Worm (Caenorhabditis elegans): ENCODE data around the gene Y37E11B.10.

Gene Y37E11B.10

DNA sequence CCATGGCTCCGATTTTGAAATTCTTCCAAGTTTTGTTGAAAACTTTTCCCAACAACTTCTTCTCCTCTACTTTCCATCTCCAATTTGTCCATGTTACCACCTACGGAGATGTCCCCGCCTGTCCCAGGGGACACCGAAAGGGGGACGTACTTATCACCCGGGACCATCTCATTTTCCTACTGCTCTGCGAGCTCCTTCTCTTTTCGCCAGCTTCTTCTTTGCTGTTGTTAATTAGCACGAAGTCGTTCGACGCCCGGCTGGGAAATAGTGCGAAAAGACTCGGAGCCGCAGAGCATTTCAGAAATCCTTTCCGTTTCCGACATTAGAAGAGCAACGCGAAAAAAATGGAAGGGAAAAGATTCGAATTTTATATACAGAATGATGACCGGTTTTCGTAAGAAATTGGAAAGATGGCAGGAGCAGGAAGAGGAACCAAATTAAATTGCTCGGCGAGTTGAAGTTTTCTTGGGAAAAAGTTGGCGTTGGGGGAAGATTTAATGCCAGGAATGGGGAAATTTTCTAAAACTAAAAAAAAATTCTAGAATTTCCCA is 15.6 kb upstream of the Y37E11B.10 start:
- TF ChIP-seq aha-1 (tag): peak; percentile 67
- TF ChIP-seq ceh-32 (tag; optimal IDR thresholded peaks at IDR 0.05; ENCODE audit: poor library complexity): no peak
- 0 out of 2 replicates have a peak, but pooled peaks have one; percentile 23 for TF ChIP-seq egl-43 (GFP tag; IDR thresholded peaks at IDR 0.05)
- TF ChIP-seq unc-62 (GFP tag; optimal IDR thresholded peaks at IDR 0.05 in 1 of 2): peak in 1 of 2 experiments; percentile 57
- TF ChIP-seq unc-62 (tag; optimal IDR thresholded peaks at IDR 0.05): no peak
- peak; percentile 9; the same call in 1 of the 2 replicates for TF ChIP-seq ctbp-1 (GFP tag; IDR thresholded peaks at IDR 0.05)
- TF ChIP-seq lir-3 (tag; optimal IDR thresholded peaks at IDR 0.05): no peak
- TF ChIP-seq nhr-28 (tag; optimal IDR thresholded peaks at IDR 0.05): no peak

DNA sequence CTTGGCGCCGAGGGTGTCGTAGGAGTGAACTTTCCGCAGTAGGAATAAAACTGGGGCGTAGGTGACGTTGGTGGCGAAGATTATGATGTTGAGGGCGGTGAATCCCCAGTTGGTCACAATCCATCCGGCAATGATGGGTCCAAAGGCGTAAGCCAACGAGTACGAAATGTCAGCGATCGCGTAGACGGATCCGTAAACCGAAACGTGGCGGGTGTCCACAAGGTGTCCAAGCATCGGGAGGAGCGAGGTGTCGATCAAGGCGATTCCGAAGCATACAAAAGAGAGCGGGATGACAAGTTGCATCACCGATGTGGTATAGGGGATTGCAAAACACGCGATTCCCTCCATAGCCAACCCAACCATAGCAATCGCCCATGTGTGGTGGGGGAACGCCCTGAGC is 12.5 kb upstream of the Y37E11B.10 start:
- TF ChIP-seq nhr-10 (tag; optimal IDR thresholded peaks at IDR 0.05) (no peak), nhr-41 (GFP tag; IDR thresholded peaks at IDR 0.05) (no peak), spr-3 (GFP tag; optimal IDR thresholded peaks at IDR 0.05) (no peak), madf-5 (GFP tag; IDR thresholded peaks at IDR 0.05) (no peak), lin-38 (GFP tag; IDR thresholded peaks at IDR 0.05) (no peak), hif-1 (tag; optimal IDR thresholded peaks at IDR 0.05) (no peak), T26A8.4 (GFP tag; IDR thresholded peaks at IDR 0.05) (no peak), ceh-28 (tag; optimal IDR thresholded peaks at IDR 0.05) (no peak), nhr-48 (tag; optimal IDR thresholded peaks at IDR 0.05) (no peak), egl-43 (GFP tag; IDR thresholded peaks at IDR 0.05) (no peak), madf-9 (GFP tag; conservative IDR thresholded peaks at IDR 0.05) (no peak), snpc-4 (tag; optimal IDR thresholded peaks at IDR 0.05) (no peak), nhr-25 (tag; optimal IDR thresholded peaks at IDR 0.05; ENCODE audit: borderline replicate concordance, insufficient read depth) (no peak), daf-19 (GFP tag; conservative IDR thresholded peaks at IDR 0.05) (no peak), mdl-1 (tag; optimal IDR thresholded peaks at IDR 0.05) (no peak), ztf-11 (tag; optimal IDR thresholded peaks at IDR 0.05) (no peak), F49E8.2 (tag; optimal IDR thresholded peaks at IDR 0.05; ENCODE audit: borderline replicate concordance) (no peak), ZK337.2 (GFP tag; IDR thresholded peaks at IDR 0.05) (no peak), R02D3.7 (tag; optimal IDR thresholded peaks at IDR 0.05) (no peak), aly-2 (tag; optimal IDR thresholded peaks at IDR 0.05) (no peak)

DNA sequence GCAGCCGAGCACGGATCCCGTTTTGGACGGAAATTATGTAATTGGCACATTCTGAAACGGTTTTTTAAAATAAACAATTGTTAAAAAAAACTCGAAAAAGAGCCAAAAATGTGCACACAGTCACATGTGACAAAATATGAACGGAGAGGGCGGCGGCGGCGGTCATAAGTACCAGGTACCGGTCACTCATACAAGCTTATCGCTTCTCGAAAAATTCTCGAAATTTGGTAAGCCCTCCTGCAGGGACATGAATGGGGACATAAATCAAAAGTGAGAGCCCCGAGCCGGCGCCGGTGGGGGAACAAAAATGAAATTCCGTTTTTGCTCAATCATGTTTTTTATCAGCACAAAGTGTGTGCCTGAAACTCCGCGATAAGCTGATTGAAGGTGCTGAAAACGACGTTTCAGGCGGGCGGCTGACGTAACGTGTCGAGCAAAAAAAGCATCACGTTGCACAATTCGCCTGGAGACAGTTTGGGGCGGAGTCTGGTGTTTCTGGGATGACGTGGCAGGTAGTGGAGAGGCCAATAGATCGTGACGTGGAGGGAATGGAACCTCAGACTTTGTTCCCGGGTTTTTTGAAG is 6.8 kb upstream of the Y37E11B.10 start, which contains the start of gene ltah-1.2:
Gene ltah-1.2, minus strand, starts transcription at position 51 of the 584 bp plus-strand sequence.
- TF ChIP-seq lir-3 (tag; optimal IDR thresholded peaks at IDR 0.05) (no peak), aly-2 (tag; optimal IDR thresholded peaks at IDR 0.05) (no peak), nhr-77 (tag; optimal IDR thresholded peaks at IDR 0.05) (peak; percentile 5), ces-1 (GFP tag; optimal IDR thresholded peaks at IDR 0.05) (no peak), nhr-42 (GFP tag; IDR thresholded peaks at IDR 0.05) (no peak), F49E8.2 (tag; optimal IDR thresholded peaks at IDR 0.05; ENCODE audit: borderline replicate concordance) (no peak), zfp-2 (tag; optimal IDR thresholded peaks at IDR 0.05) (no peak), php-3 (GFP tag; IDR thresholded peaks at IDR 0.05) (peak; percentile 93), zip-2 (tag; optimal IDR thresholded peaks at IDR 0.05) (no peak), nhr-41 (GFP tag; IDR thresholded peaks at IDR 0.05) (0 out of 2 replicates have a peak, but pooled peaks have one; percentile 25), hif-1 (tag; optimal IDR thresholded peaks at IDR 0.05) (no peak), ceh-44 (GFP tag; IDR thresholded peaks at IDR 0.05) (no peak), nhr-11 (tag; optimal IDR thresholded peaks at IDR 0.05) (no peak), zip-11 (GFP tag; IDR thresholded peaks at IDR 0.05) (no peak), dmd-9 (GFP tag; IDR thresholded peaks at IDR 0.05) (no peak), madf-5 (GFP tag; IDR thresholded peaks at IDR 0.05) (no peak), duxl-1 (tag; optimal IDR thresholded peaks at IDR 0.05; ENCODE audit: poor library complexity) (no peak), lim-7 (GFP tag; IDR thresholded peaks at IDR 0.05) (no peak), Y75B8A.6 (GFP tag; IDR thresholded peaks at IDR 0.05) (no peak), dmd-8 (GFP tag; IDR thresholded peaks at IDR 0.05) (no peak), nhr-76 (tag; optimal IDR thresholded peaks at IDR 0.05) (no peak), ZK546.5 (tag; optimal IDR thresholded peaks at IDR 0.05) (no peak), ceh-20 (GFP tag; IDR thresholded peaks at IDR 0.05) (0 out of 2 replicates have a peak, but pooled peaks have one; percentile 65), egl-43 (GFP tag; IDR thresholded peaks at IDR 0.05) (0 out of 2 replicates have a peak, but pooled peaks have one; percentile 40), set-16 (GFP tag; IDR thresholded peaks at IDR 0.05) (peak; percentile 52), saeg-2 (GFP tag; IDR thresholded peaks at IDR 0.05) (no peak), hlh-30 (tag; optimal IDR thresholded peaks at IDR 0.05; ENCODE audit: insufficient read depth) (peak; percentile 56)

Measured in whole organism, L4 larva.